Worm (Caenorhabditis elegans) whole organism, L4 larva: ENCODE data around the gene F32D8.7.

Experiments
- F10B5.3 ChIP-seq: sonication (generic microtip); optimal IDR thresholded peaks from 2 replicates; lab custom pipeline; 2016; ENCODE audit warnings: mild to moderate bottlenecking, missing genetic modification characterization, missing compliant biosample characterization
- F44E2.7 ChIP-seq: fragments of 200-800 bp; sonication (Bioruptor generic); IDR thresholded peaks from 2 replicates; pipeline ENCODE4 v2.1.2; 2022; ENCODE audit warnings: missing genetic modification characterization, missing compliant biosample characterization
- R02D3.7 ChIP-seq: fragments of 150-350 bp; sonication (generic microtip); optimal IDR thresholded peaks from 3 replicates; lab custom pipeline; 2014; ENCODE audit warnings: missing biosample characterization, missing genetic modification characterization
- Y75B8A.6 ChIP-seq: fragments of 200-800 bp; sonication (Bioruptor generic); IDR thresholded peaks from 2 replicates; pipeline ENCODE4 v1.3.6; 2022; ENCODE audit warnings: missing genetic modification reagents, missing genetic modification characterization, missing compliant biosample characterization
- aha-1 ChIP-seq: fragments of 150-350 bp; peaks from one replicate; lab custom pipeline; 2014; ENCODE audit warnings: missing biosample characterization, missing genetic modification characterization
- ama-1 ChIP-seq: fragments of 150-350 bp; optimal IDR thresholded peaks from 2 replicates; lab custom pipeline; 2014; ENCODE audit warnings: inconsistent platforms, mixed read lengths
- attf-4 ChIP-seq: sonication (generic microtip); optimal IDR thresholded peaks from 3 replicates; lab custom pipeline; 2017; ENCODE audit warnings: missing biosample characterization, missing genetic modification characterization
- cey-2 ChIP-seq: sonication (generic microtip); optimal IDR thresholded peaks from 3 replicates; lab custom pipeline; 2017; ENCODE audit warnings: missing genetic modification characterization, mild to moderate bottlenecking, missing compliant biosample characterization, antibody characterized with exemption, borderline replicate concordance; ENCODE audit not compliant: insufficient read depth
- daf-16 ChIP-seq, 3 experiments: sonication (generic microtip); optimal IDR thresholded peaks; 2 replicates each; lab custom pipeline; 2016 to 2017; ENCODE audit warnings: missing genetic modification characterization in 3 of 3, missing genetic modification reagents in 3 of 3, mild to moderate bottlenecking in 2 of 3, missing compliant biosample characterization in 2 of 3, missing biosample characterization in 1 of 3, moderate library complexity in 1 of 3
- dmd-6 ChIP-seq: fragments of 200-800 bp; sonication (Bioruptor generic); IDR thresholded peaks from 2 replicates; pipeline ENCODE4 v1.3.6; 2022; ENCODE audit warnings: missing genetic modification reagents, missing genetic modification characterization, missing compliant biosample characterization
- duxl-1 ChIP-seq: sonication (generic microtip); optimal IDR thresholded peaks from 2 replicates; lab custom pipeline; 2016; ENCODE audit warnings: mild to moderate bottlenecking, missing genetic modification characterization, moderate library complexity, missing compliant biosample characterization; ENCODE audit not compliant: poor library complexity
- fos-1 ChIP-seq: fragments of 150-350 bp; optimal IDR thresholded peaks from 2 replicates; lab custom pipeline; 2014; ENCODE audit warnings: missing biosample characterization, missing genetic modification characterization
- hif-1 ChIP-seq, 2 experiments: sonication (generic microtip); optimal IDR thresholded peaks; 2 replicates each; lab custom pipeline; 2016 to 2017; ENCODE audit warnings: missing compliant biosample characterization in 2 of 2, missing genetic modification characterization in 2 of 2, missing genetic modification reagents in 2 of 2, missing genotype in 2 of 2, mild to moderate bottlenecking in 1 of 2
- hlh-11 ChIP-seq: fragments of 200-800 bp; sonication (Bioruptor generic); optimal IDR thresholded peaks from 2 replicates; lab custom pipeline; 2018; ENCODE audit warnings: mild to moderate bottlenecking, missing genetic modification characterization, missing compliant biosample characterization
- hlh-30 ChIP-seq: sonication (generic microtip); optimal IDR thresholded peaks from 2 replicates; lab custom pipeline; 2017; ENCODE audit warnings: antibody characterized with exemption, mild to moderate bottlenecking, missing genetic modification characterization, missing compliant biosample characterization; ENCODE audit not compliant: insufficient read depth
- jun-1 ChIP-seq: fragments of 150-350 bp; optimal IDR thresholded peaks from 2 replicates; lab custom pipeline; 2014; ENCODE audit warnings: missing biosample characterization, missing genetic modification reagents, missing genetic modification characterization
- lin-13 ChIP-seq: fragments of 150-350 bp; optimal IDR thresholded peaks from 2 replicates; lab custom pipeline; 2014; ENCODE audit warnings: missing biosample characterization, missing genetic modification reagents, missing genetic modification characterization
- lin-29 ChIP-seq: fragments of 200-800 bp; sonication (Bioruptor generic); IDR thresholded peaks from 2 replicates; pipeline ENCODE4 v1.3.6; 2022; ENCODE audit warnings: missing genetic modification reagents, missing genetic modification characterization, missing compliant biosample characterization
- lin-38 ChIP-seq: fragments of 200-800 bp; sonication (Bioruptor generic); IDR thresholded peaks from 2 replicates; pipeline ENCODE4 v1.3.6; 2022; ENCODE audit warnings: missing genetic modification reagents, missing genetic modification characterization, missing compliant biosample characterization
- lsy-2 ChIP-seq, 2 experiments: fragments of 150-350 bp in 1 of 2; sonication (generic microtip) in 1 of 2; optimal IDR thresholded peaks; 2 replicates each; lab custom pipeline; 2014 to 2017; ENCODE audit warnings: missing biosample characterization in 2 of 2, missing genetic modification characterization in 2 of 2
- mdl-1 ChIP-seq, 2 experiments: fragments of 150-350 bp in 1 of 2; sonication (generic microtip) in 1 of 2; optimal IDR thresholded peaks; 2 replicates each; lab custom pipeline; 2014 to 2017; ENCODE audit warnings: missing biosample characterization in 2 of 2, missing genetic modification characterization in 2 of 2
- mep-1 ChIP-seq: fragments of 150-350 bp; sonication (generic microtip); optimal IDR thresholded peaks from 3 replicates; lab custom pipeline; 2014; ENCODE audit warnings: missing biosample characterization, missing genetic modification characterization
- mxl-2 ChIP-seq: fragments of 200-800 bp; sonication (Bioruptor generic); conservative IDR thresholded peaks from 2 replicates; pipeline ENCODE4 v1.3.6; 2022; ENCODE audit warnings: missing genetic modification reagents, missing genetic modification characterization, missing compliant biosample characterization
- nhr-11 ChIP-seq: fragments of 150-350 bp; optimal IDR thresholded peaks from 2 replicates; lab custom pipeline; 2014; ENCODE audit warnings: missing biosample characterization, missing genetic modification characterization
- nhr-28 ChIP-seq: fragments of 150-350 bp; optimal IDR thresholded peaks from 2 replicates; lab custom pipeline; 2014; ENCODE audit warnings: missing biosample characterization, missing genetic modification characterization
- nhr-76 ChIP-seq: fragments of 150-350 bp; optimal IDR thresholded peaks from 2 replicates; lab custom pipeline; 2014; ENCODE audit warnings: missing biosample characterization, missing genetic modification characterization
- nhr-77 ChIP-seq: fragments of 150-350 bp; optimal IDR thresholded peaks from 2 replicates; lab custom pipeline; 2014; ENCODE audit warnings: missing biosample characterization, missing genetic modification characterization
- pqm-1 ChIP-seq: sonication (generic microtip); optimal IDR thresholded peaks from 2 replicates; lab custom pipeline; 2017; ENCODE audit warnings: missing biosample characterization, missing genetic modification characterization
- rbr-2 ChIP-seq: sonication (generic microtip); optimal IDR thresholded peaks from 2 replicates; lab custom pipeline; 2016; ENCODE audit warnings: missing genotype, missing genetic modification characterization, missing compliant biosample characterization
- saeg-2 ChIP-seq: fragments of 200-800 bp; sonication (Bioruptor generic); IDR thresholded peaks from 2 replicates; pipeline ENCODE4 v1.3.6; 2022; ENCODE audit warnings: missing genetic modification reagents, missing genetic modification characterization, missing compliant biosample characterization
- set-16 ChIP-seq: fragments of 200-800 bp; sonication (Bioruptor generic); IDR thresholded peaks from 2 replicates; pipeline ENCODE4 v1.3.6; 2022; ENCODE audit warnings: missing genetic modification reagents, missing genetic modification characterization, missing compliant biosample characterization
- unc-130 ChIP-seq: sonication (generic microtip); optimal IDR thresholded peaks from 2 replicates; lab custom pipeline; 2016; ENCODE audit warnings: missing genetic modification reagents, missing genetic modification characterization, missing compliant biosample characterization
- unc-62 ChIP-seq, 3 experiments: fragments of 150-350 bp in 1 of 3; sonication (generic microtip); optimal IDR thresholded peaks in 2 of 3; peaks in 1 of 3; 1 replicate in 1 of 3; 2 replicates in 2 of 3; lab custom pipeline; 2014 to 2017; ENCODE audit warnings: missing biosample characterization in 3 of 3, missing genetic modification characterization in 3 of 3, missing genetic modification reagents in 3 of 3, missing genotype in 1 of 3
- zag-1 ChIP-seq: fragments of 150-350 bp; optimal IDR thresholded peaks from 2 replicates; lab custom pipeline; 2014; ENCODE audit warnings: missing biosample characterization, missing genetic modification characterization
- zip-11 ChIP-seq: fragments of 200-800 bp; sonication (Bioruptor generic); IDR thresholded peaks from 2 replicates; pipeline ENCODE4 v1.3.6; 2022; ENCODE audit warnings: missing genetic modification characterization, missing compliant biosample characterization
- zip-2 ChIP-seq: fragments of 150-350 bp; optimal IDR thresholded peaks from 2 replicates; lab custom pipeline; 2014; ENCODE audit warnings: missing biosample characterization, missing genetic modification characterization
- ztf-11 ChIP-seq: fragments of 150-350 bp; optimal IDR thresholded peaks from 2 replicates; lab custom pipeline; 2014; ENCODE audit warnings: missing biosample characterization, missing genetic modification characterization

F32D8.7 gene

DNA sequence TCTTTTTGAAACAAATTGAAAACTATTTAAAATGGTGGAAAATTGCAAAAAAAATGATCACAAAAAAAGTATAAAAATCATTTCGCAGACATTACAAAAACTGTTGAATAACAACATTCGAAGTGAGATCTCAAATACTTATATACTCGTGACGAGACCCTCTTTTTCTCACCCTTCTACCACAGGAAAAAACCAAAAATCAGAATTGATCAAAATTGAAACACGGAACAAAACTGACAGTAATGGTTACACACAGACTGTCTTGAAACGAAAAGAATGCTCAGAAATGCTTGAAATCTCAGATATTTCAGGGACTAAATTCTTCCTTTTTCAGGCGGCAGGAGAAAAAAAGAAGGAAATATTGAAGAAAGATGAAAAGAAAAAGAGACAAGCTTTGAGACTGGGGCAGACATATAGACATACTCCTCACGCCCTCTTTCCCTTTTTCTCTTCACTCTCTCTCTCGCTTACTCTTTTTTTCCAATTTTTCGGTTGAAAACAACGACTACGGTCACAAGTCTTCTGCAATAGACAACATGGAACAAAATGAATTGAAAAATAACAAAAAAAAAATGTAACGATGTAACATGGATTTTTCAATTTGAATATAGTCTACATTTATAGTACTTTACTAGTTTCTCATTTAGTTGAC lies 36.5 kb upstream of the F32D8.7 start:
- TF ChIP-seq pqm-1 (tag; lab: Kevin White, UChicago) (no peak), hlh-11 (peak; percentile 42), F44E2.7 (GFP tag; lab: Robert Waterston, UW) (no peak), R02D3.7 (tag; lab: Kevin White, UChicago) (no peak), lsy-2 (tag; optimal IDR thresholded peaks at IDR 0.05; lab: Kevin White, UChicago) (peak in 1 of 2 experiments; percentile 45), cey-2 (tag; lab: Kevin White, UChicago) (no peak), saeg-2 (GFP tag; lab: Robert Waterston, UW) (no peak), fos-1 (tag; lab: Kevin White, UChicago) (no peak), nhr-11 (tag; lab: Kevin White, UChicago) (peak; percentile 15), unc-130 (GFP tag; lab: Kevin White, UChicago) (no peak), daf-16 (GFP tag; optimal IDR thresholded peaks at IDR 0.05; lab: Kevin White, UChicago) (no peak), daf-16 (tag; optimal IDR thresholded peaks at IDR 0.05; lab: Kevin White, UChicago) (peak; percentile 24), Y75B8A.6 (GFP tag; lab: Robert Waterston, UW) (no peak), nhr-77 (tag; lab: Kevin White, UChicago) (peak; percentile 15), hif-1 (tag; optimal IDR thresholded peaks at IDR 0.05; lab: Kevin White, UChicago) (peak in 1 of 2 experiments; percentile 51), unc-62 (GFP tag; optimal IDR thresholded peaks at IDR 0.05 in 1 of 2; lab: Kevin White, UChicago) (peak in 1 of 2 experiments; percentile 87), unc-62 (tag; optimal IDR thresholded peaks at IDR 0.05; lab: Kevin White, UChicago) (no peak), hlh-30 (tag; lab: Kevin White, UChicago) (peak; percentile 75), ama-1 (lab: Kevin White, UChicago) (peak; percentile 25), mdl-1 (tag; optimal IDR thresholded peaks at IDR 0.05; lab: Kevin White, UChicago) (peak in 1 of 2 experiments; percentile 24), mep-1 (tag; lab: Kevin White, UChicago) (peak; percentile 47), lin-29 (GFP tag; lab: Robert Waterston, UW) (no peak), nhr-28 (tag; lab: Kevin White, UChicago) (peak; percentile 59), rbr-2 (tag; lab: Kevin White, UChicago) (peak; percentile 52), mxl-2 (no peak), ztf-11 (tag; lab: Kevin White, UChicago) (no peak), attf-4 (tag; lab: Kevin White, UChicago) (no peak), dmd-6 (GFP tag; lab: Robert Waterston, UW) (peak; percentile 20), aha-1 (tag; lab: Kevin White, UChicago) (peak; percentile 13), zag-1 (tag; lab: Kevin White, UChicago) (no peak)

DNA sequence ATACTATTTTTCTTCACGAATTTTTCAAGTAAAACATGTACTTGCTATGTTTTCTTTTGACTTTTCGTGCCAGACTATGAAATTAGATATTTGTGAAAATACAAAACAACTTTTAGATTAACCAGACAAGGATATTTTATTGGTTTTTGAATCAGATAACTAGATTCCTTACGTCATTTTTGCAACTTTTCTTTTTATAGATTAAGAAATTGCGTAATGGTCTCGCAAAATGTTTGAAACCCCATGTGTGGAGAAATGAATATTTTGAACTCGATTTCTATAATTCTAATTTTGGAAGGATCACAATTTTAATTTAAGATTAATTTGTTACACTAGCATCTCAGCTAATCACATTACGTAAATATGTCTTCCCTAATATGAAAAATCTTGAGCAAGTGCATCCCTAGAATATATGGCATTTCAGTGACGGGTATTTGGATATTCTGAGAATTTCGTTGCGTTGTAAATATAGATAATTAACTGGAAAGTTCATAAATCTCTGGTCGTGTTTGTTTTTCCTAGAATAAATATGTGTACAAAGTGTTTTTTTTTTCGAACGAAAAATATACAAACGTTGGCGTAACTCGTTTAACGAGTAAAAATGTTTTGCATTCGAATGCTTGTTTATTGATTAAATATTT lies 35.7 kb upstream of the F32D8.7 start:
- TF ChIP-seq nhr-76 (tag; lab: Kevin White, UChicago), result no peak
- TF ChIP-seq rbr-2 (tag; lab: Kevin White, UChicago), result no peak
- no peak for TF ChIP-seq zip-2 (tag; lab: Kevin White, UChicago)
- no peak for TF ChIP-seq jun-1 (tag; lab: Kevin White, UChicago)
- TF ChIP-seq zip-11 (GFP tag; lab: Robert Waterston, UW), result no peak
- no peak for TF ChIP-seq lin-13 (GFP tag; lab: Kevin White, UChicago)
- no peak for TF ChIP-seq set-16
- TF ChIP-seq saeg-2 (GFP tag; lab: Robert Waterston, UW), result no peak
- no peak for TF ChIP-seq duxl-1
- TF ChIP-seq lin-38 (GFP tag; lab: Robert Waterston, UW), result no peak
- TF ChIP-seq F10B5.3 (tag; lab: Kevin White, UChicago), result no peak
